Worm (Caenorhabditis elegans): ENCODE results near the gene B0222.11.
A peak's percentile ranks its signal among the peaks of the same experiment; 100 is the strongest.

B0222.11 gene

DNA sequence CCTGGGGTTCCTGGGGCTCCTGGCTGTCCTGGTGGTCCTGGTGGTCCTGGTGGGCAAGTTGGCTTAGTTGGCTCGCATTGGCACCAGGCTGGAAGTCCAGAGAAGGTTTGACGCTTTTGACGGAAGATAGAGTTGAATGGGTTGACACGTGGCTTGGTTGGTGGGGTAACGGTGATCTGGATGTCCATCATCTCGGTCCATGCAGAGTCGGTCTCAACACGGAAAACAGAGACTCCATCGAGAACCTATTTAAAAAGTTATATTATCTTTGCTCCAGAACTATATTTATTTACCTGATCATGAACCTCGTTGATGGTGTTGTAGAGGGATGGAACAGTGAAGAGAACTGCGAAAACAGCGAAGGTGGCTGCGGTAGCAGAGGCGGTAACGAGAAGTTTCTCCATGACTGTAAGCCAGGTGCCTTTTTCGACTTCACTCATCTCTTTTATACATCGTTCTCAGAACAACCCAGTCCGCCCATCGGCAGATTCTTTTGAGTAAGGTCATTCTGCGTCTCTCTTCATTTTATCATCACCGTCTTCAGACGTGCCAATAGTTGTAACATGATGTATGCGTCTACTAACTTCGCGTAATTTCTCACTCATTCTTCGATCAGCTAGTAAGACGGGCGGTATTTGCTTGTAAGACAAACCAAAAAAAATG lies 7.6 kb downstream of the B0222.11 start, which contains the start of gene col-144:
Gene col-144, minus strand, starts transcription at position 419 of the 663 bp plus-strand sequence.
- TF ChIP-seq ama-1 (optimal IDR thresholded peaks at IDR 0.05) (peak; percentile 20), sma-9 (GFP tag; optimal IDR thresholded peaks at IDR 0.05) (peak; percentile 25), sma-9 (tag; optimal IDR thresholded peaks at IDR 0.05) (no peak), F13H6.1 (tag; optimal IDR thresholded peaks at IDR 0.05) (no peak), crh-2 (tag; optimal IDR thresholded peaks at IDR 0.05) (peak; percentile 10), blmp-1 (tag; optimal IDR thresholded peaks at IDR 0.05; ENCODE audit: insufficient read depth) (peak; percentile 57), ztf-4 (tag; optimal IDR thresholded peaks at IDR 0.05) (no peak), mdl-1 (tag; optimal IDR thresholded peaks at IDR 0.05) (no peak), nhr-25 (tag; optimal IDR thresholded peaks at IDR 0.05) (peak; percentile 68), sma-3 (GFP tag; optimal IDR thresholded peaks at IDR 0.05) (peak; percentile 28), unc-62 (GFP tag; optimal IDR thresholded peaks at IDR 0.05) (no peak), lsy-2 (tag; optimal IDR thresholded peaks at IDR 0.05) (no peak), nhr-21 (tag; optimal IDR thresholded peaks at IDR 0.05) (peak; percentile 21)

- TF ChIP-seq ama-1 (optimal IDR thresholded peaks at IDR 0.05) (peak; percentile 18), nhr-25 (tag; optimal IDR thresholded peaks at IDR 0.05) (peak; percentile 40)
Measured at ce11 chrV:9159146-9159717, 8.8 kb downstream of the B0222.11 start.

DNA sequence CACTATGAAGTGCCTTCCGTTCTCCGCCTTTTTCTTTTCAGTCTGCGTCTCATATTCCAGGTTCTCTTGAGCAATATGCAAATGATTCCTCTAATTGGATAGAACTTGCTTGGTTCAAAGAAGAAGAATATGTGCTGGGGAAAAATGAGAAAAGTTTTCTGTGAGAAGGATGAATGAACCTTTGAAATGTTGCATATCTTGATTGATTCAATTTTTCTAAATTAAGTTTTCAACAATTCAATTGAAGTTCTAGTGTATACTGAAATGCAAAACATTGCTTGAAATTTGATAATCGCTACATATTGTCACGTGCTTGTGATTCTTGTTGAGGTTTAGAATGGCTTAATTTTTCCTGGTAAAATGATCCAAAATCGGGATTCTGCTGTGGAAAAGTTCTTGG lies 10.4 kb downstream of the B0222.11 start:
- TF ChIP-seq mab-5 (tag; optimal IDR thresholded peaks at IDR 0.05) (no peak), nhr-77 (tag; optimal IDR thresholded peaks at IDR 0.05) (no peak), aly-2 (tag; optimal IDR thresholded peaks at IDR 0.05) (no peak), ztf-4 (tag; optimal IDR thresholded peaks at IDR 0.05) (no peak), alr-1 (tag; optimal IDR thresholded peaks at IDR 0.05) (no peak), lin-13 (GFP tag; optimal IDR thresholded peaks at IDR 0.05) (no peak), ceh-16 (tag; optimal IDR thresholded peaks at IDR 0.05) (no peak)

DNA sequence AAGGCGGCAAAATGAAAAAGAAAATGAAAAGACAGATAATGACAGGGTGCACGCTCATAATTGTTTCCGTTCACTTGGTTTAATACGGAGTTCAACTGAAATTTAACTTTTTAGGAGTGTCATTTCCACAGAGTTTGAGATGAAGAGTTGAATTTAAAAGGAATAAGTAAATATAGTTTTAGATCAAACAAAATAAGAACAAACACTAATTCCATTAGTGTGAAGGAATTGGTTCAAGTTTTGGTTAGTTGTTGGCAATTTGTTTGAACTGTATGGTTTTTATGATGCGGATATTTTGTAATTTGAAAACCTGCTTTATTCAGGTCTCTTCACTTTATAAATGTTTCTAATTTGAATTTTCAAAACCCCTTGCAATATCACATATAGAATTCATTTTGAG lies 11.3 kb downstream of the B0222.11 start, which contains the start of gene B0222.15:
Gene B0222.15, minus strand, starts transcription at position 101 of the 400 bp plus-strand sequence.
- TF ChIP-seq sem-4 (tag; optimal IDR thresholded peaks at IDR 0.05), result no peak
- TF ChIP-seq sma-3 (GFP tag; optimal IDR thresholded peaks at IDR 0.05), result no peak
- TF ChIP-seq nhr-25 (tag; optimal IDR thresholded peaks at IDR 0.05), result no peak
- no peak for TF ChIP-seq nhr-12 (tag; optimal IDR thresholded peaks at IDR 0.05)
- TF ChIP-seq zag-1 (tag; optimal IDR thresholded peaks at IDR 0.05), result no peak
- TF ChIP-seq egl-27 (tag; optimal IDR thresholded peaks at IDR 0.05), result no peak
- TF ChIP-seq lsy-2 (tag; optimal IDR thresholded peaks at IDR 0.05), result no peak
- TF ChIP-seq ceh-82 (tag; optimal IDR thresholded peaks at IDR 0.05), result no peak
- no peak for TF ChIP-seq nhr-77 (tag; optimal IDR thresholded peaks at IDR 0.05)
- TF ChIP-seq aly-2 (tag; optimal IDR thresholded peaks at IDR 0.05), result no peak
- no peak for TF ChIP-seq nhr-21 (tag; optimal IDR thresholded peaks at IDR 0.05)

DNA sequence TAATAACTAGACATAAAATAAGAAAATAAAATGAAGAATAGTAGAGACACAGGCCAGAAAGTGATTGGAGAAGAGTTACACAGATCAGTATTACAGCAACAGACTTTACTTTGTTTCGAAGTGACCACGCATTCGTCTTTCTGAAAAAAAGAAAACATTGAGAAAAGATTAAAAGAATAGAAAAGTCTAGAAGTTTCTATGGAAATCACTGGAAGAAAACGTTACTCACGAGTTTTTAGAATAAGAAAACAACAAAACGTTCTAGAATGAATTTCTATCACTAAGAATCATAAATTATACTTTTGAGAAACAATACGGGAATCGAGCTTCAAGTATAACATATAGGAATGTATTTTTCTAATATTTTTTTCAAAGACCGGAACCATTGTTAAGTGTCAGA lies 12.4 kb downstream of the B0222.11 start:
- TF ChIP-seq nhr-237 (tag; optimal IDR thresholded peaks at IDR 0.05) (no peak), sem-4 (tag; optimal IDR thresholded peaks at IDR 0.05) (no peak), nhr-10 (tag; optimal IDR thresholded peaks at IDR 0.05) (no peak), unc-62 (GFP tag; optimal IDR thresholded peaks at IDR 0.05) (no peak), egl-27 (tag; optimal IDR thresholded peaks at IDR 0.05) (no peak)

DNA sequence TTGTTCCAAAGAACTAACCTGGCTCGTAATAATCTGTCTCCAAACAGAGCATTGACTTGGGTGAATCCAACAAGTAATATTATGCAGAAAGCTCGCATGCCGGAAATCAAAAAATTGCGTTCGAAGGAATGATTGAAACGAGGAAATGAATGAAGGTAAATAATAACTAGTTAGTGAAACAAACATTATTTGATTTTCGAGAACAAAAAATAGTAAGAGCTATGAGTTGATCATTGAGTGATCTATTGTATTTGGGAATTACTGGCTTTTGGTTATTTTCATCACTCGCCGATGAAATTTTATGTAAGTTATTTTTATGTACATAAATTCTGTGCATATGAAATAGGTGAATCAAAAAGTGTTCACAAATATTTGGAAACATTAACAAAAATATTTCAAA lies 13.2 kb downstream of the B0222.11 start, which contains the start of gene B0222.5:
Gene B0222.5, minus strand, starts transcription at position 101 of the 400 bp plus-strand sequence.
- TF ChIP-seq egl-27 (tag; optimal IDR thresholded peaks at IDR 0.05) (no peak), elt-1 (tag; optimal IDR thresholded peaks at IDR 0.05) (no peak), nhr-21 (tag; optimal IDR thresholded peaks at IDR 0.05) (no peak)

ce11 chrV:9152339-9152738 lies 15.7 kb downstream of the B0222.11 start:
- TF ChIP-seq nhr-21 (tag; optimal IDR thresholded peaks at IDR 0.05) (no peak), sma-9 (GFP tag; optimal IDR thresholded peaks at IDR 0.05) (peak; percentile 67), sma-9 (tag; optimal IDR thresholded peaks at IDR 0.05) (no peak)
